Fruit fly (Drosophila melanogaster) whole organism, embryonic: Measurements from ENCODE around the gene CG7551.

Experiments
- BtbVII ChIP-seq: fragments of 200-800 bp; sonication (Bioruptor generic); optimal IDR thresholded peaks from 3 replicates; lab custom pipeline; 2017; ENCODE audit warnings: missing biosample characterization, mild to moderate bottlenecking, missing genetic modification characterization
- CG12155 ChIP-seq: fragments of 200-800 bp; sonication (Bioruptor generic); optimal IDR thresholded peaks from 3 replicates; lab custom pipeline; 2016; ENCODE audit warnings: missing biosample characterization, missing genetic modification characterization
- CG13296 ChIP-seq: fragments of 200-800 bp; sonication (Bioruptor generic); optimal IDR thresholded peaks from 3 replicates; lab custom pipeline; 2018; ENCODE audit warnings: missing biosample characterization, mild to moderate bottlenecking, missing genetic modification characterization
- CG13624 ChIP-seq: fragments of 200-800 bp; sonication (Bioruptor generic); optimal IDR thresholded peaks from 2 replicates; lab custom pipeline; 2016; ENCODE audit warnings: missing biosample characterization, missing genetic modification characterization
- CG14860 ChIP-seq: fragments of 200-800 bp; sonication (Bioruptor generic); IDR thresholded peaks from 3 replicates; pipeline ENCODE4 v1.3.6; 2022; ENCODE audit warnings: missing biosample characterization, missing genetic modification characterization; ENCODE audit not compliant: partially characterized antibody
- CG17328 ChIP-seq: fragments of 200-800 bp; sonication (Bioruptor generic); IDR thresholded peaks from 2 replicates; pipeline ENCODE4 v1.3.6; 2022; ENCODE audit warnings: missing biosample characterization, missing genetic modification characterization
- CG17385 ChIP-seq: fragments of 200-800 bp; sonication (Bioruptor generic); optimal IDR thresholded peaks from 3 replicates; lab custom pipeline; 2018; ENCODE audit warnings: missing biosample characterization, mild to moderate bottlenecking, missing genetic modification characterization
- CG17568 ChIP-seq: fragments of 200-800 bp; sonication (Bioruptor generic); optimal IDR thresholded peaks from 2 replicates; lab custom pipeline; 2018; ENCODE audit warnings: missing biosample characterization, mild to moderate bottlenecking, missing genetic modification characterization, moderate library complexity
- CG1792 ChIP-seq: fragments of 200-800 bp; sonication (Bioruptor generic); optimal IDR thresholded peaks from 2 replicates; lab custom pipeline; 2016; ENCODE audit warnings: missing biosample characterization, missing genetic modification characterization
- CG18764 ChIP-seq: fragments of 200-800 bp; sonication (Bioruptor generic); optimal IDR thresholded peaks from 3 replicates; lab custom pipeline; 2016; ENCODE audit warnings: missing biosample characterization, missing genetic modification characterization
- CG2889 ChIP-seq: fragments of 200-800 bp; sonication (Bioruptor generic); IDR thresholded peaks from 3 replicates; pipeline ENCODE4 v1.3.6; 2022; ENCODE audit warnings: missing biosample characterization, missing genetic modification characterization
- CG4282 ChIP-seq: fragments of 200-800 bp; sonication (Bioruptor generic); optimal IDR thresholded peaks from 2 replicates; lab custom pipeline; 2016; ENCODE audit warnings: missing biosample characterization, missing genetic modification characterization
- CG4404 ChIP-seq: fragments of 200-800 bp; sonication (Bioruptor generic); IDR thresholded peaks from 2 replicates; pipeline ENCODE4 v1.3.6; 2022; ENCODE audit warnings: missing biosample characterization, missing genetic modification characterization
- CG6272 ChIP-seq: fragments of 200-800 bp; sonication (Bioruptor generic); IDR thresholded peaks from 2 replicates; pipeline ENCODE4 v1.3.6; 2022; ENCODE audit warnings: missing biosample characterization, missing genetic modification characterization
- CG7745 ChIP-seq: fragments of 200-800 bp; sonication (Bioruptor generic); optimal IDR thresholded peaks from 2 replicates; lab custom pipeline; 2018; ENCODE audit warnings: missing biosample characterization, mild to moderate bottlenecking, missing genetic modification characterization, moderate library complexity
- CG8089 ChIP-seq: fragments of 200-800 bp; sonication (Bioruptor generic); optimal IDR thresholded peaks from 3 replicates; lab custom pipeline; 2016; ENCODE audit warnings: missing biosample characterization, missing genetic modification characterization
- CG8290 ChIP-seq, 3 experiments: fragments of 200-800 bp; sonication (Bioruptor generic); optimal IDR thresholded peaks; 2 replicates each; lab custom pipeline; 2016 to 2019; ENCODE audit warnings: missing biosample characterization in 3 of 3, missing genetic modification characterization in 3 of 3, mild to moderate bottlenecking in 2 of 3, moderate library complexity in 1 of 3
- CG8478 ChIP-seq: fragments of >200 bp; optimal IDR thresholded peaks from 2 replicates; lab custom pipeline; 2018
- CG9215 ChIP-seq: fragments of 200-800 bp; sonication (Bioruptor generic); IDR thresholded peaks from 2 replicates; pipeline ENCODE4 v1.3.6; 2022; ENCODE audit warnings: missing biosample characterization, missing genetic modification characterization
- Dfd ChIP-seq, 2 experiments: fragments of >200 bp; optimal IDR thresholded peaks; 2 replicates each; lab custom pipeline; 2017; ENCODE audit warnings: missing biosample characterization in 2 of 2, missing genetic modification characterization in 2 of 2
- Doc3 ChIP-seq: fragments of 200-800 bp; sonication (Bioruptor generic); IDR thresholded peaks from 3 replicates; pipeline ENCODE4 v1.3.6; 2022; ENCODE audit warnings: missing biosample characterization, missing genetic modification characterization; ENCODE audit not compliant: partially characterized antibody
- Fer3 ChIP-seq: fragments of 200-800 bp; sonication (Bioruptor generic); optimal IDR thresholded peaks from 2 replicates; lab custom pipeline; 2018; ENCODE audit warnings: missing biosample characterization, mild to moderate bottlenecking, missing genetic modification characterization, moderate library complexity
- Gug ChIP-seq: fragments of 200-800 bp; sonication (Bioruptor generic); IDR thresholded peaks from 4 replicates; pipeline ENCODE4 v1.3.6; 2022; ENCODE audit warnings: missing biosample characterization, missing genetic modification characterization
- H15 ChIP-seq: fragments of 200-800 bp; sonication (Bioruptor generic); IDR thresholded peaks from 3 replicates; pipeline ENCODE4 v1.3.6; 2022; ENCODE audit warnings: missing biosample characterization, missing genetic modification characterization
- Hmr ChIP-seq: fragments of 200-800 bp; sonication (Bioruptor generic); optimal IDR thresholded peaks from 3 replicates; lab custom pipeline; 2017; ENCODE audit warnings: mild to moderate bottlenecking, missing biosample characterization, missing genetic modification reagents, missing genetic modification characterization
- MESR4 ChIP-seq: fragments of 200-800 bp; sonication (Bioruptor generic); optimal IDR thresholded peaks from 2 replicates; lab custom pipeline; 2018; ENCODE audit warnings: missing biosample characterization, mild to moderate bottlenecking, missing genetic modification characterization, moderate library complexity
- NC2β ChIP-seq: fragments of 200-800 bp; sonication (Bioruptor generic); optimal IDR thresholded peaks from 2 replicates; lab custom pipeline; 2016; ENCODE audit warnings: missing biosample characterization, missing genetic modification characterization
- Nf-YA ChIP-seq: fragments of 200-800 bp; sonication (Bioruptor generic); IDR thresholded peaks from 2 replicates; pipeline ENCODE4 v1.3.6; 2022; ENCODE audit warnings: missing biosample characterization, missing genetic modification characterization
- Ravus ChIP-seq: fragments of 200-800 bp; sonication (Bioruptor generic); IDR thresholded peaks from 2 replicates; pipeline ENCODE4 v1.3.6; 2022; ENCODE audit warnings: missing biosample characterization, missing genetic modification characterization
- TFAM ChIP-seq: fragments of 200-800 bp; sonication (Bioruptor generic); optimal IDR thresholded peaks from 2 replicates; lab custom pipeline; 2017; ENCODE audit warnings: missing biosample characterization, missing genetic modification characterization, inconsistent platforms
- ap ChIP-seq: fragments of 200-800 bp; sonication (Bioruptor generic); IDR thresholded peaks from 2 replicates; pipeline ENCODE4 v1.3.6; 2022; ENCODE audit warnings: missing biosample characterization, missing genetic modification characterization
- bcd ChIP-seq: fragments of 200-800 bp; sonication (Bioruptor generic); optimal IDR thresholded peaks from 2 replicates; lab custom pipeline; 2017; ENCODE audit warnings: missing biosample characterization, mild to moderate bottlenecking, missing genetic modification characterization
- cad ChIP-seq: fragments of >200 bp; optimal IDR thresholded peaks from 2 replicates; lab custom pipeline; 2017; ENCODE audit warnings: missing biosample characterization, missing genetic modification characterization
- chm ChIP-seq: fragments of 200-800 bp; sonication (Bioruptor generic); IDR thresholded peaks from 2 replicates; pipeline ENCODE4 v1.3.6; 2022; ENCODE audit warnings: missing biosample characterization, missing genetic modification characterization
- croc ChIP-seq: fragments of 200-800 bp; sonication (Bioruptor generic); conservative IDR thresholded peaks from 3 replicates; pipeline ENCODE4 v1.3.6; 2022; ENCODE audit warnings: missing biosample characterization, missing genetic modification characterization
- da ChIP-seq: fragments of 200-800 bp; sonication (Bioruptor generic); optimal IDR thresholded peaks from 2 replicates; lab custom pipeline; 2016; ENCODE audit warnings: missing biosample characterization, missing genetic modification characterization
- dimm ChIP-seq: fragments of 200-800 bp; sonication (Bioruptor generic); IDR thresholded peaks from 2 replicates; pipeline ENCODE4 v1.3.6; 2022; ENCODE audit warnings: missing biosample characterization, missing genetic modification characterization
- dmrt11E ChIP-seq: fragments of 200-800 bp; sonication (Bioruptor generic); optimal IDR thresholded peaks from 3 replicates; lab custom pipeline; 2018; ENCODE audit warnings: missing biosample characterization, mild to moderate bottlenecking, missing genetic modification characterization, moderate library complexity
- eve ChIP-seq, 2 experiments: fragments of >200 bp; optimal IDR thresholded peaks; 2 replicates each; lab custom pipeline; 2017; ENCODE audit warnings: missing biosample characterization in 2 of 2, missing genetic modification characterization in 2 of 2
- hkb ChIP-seq, 2 experiments: fragments of 200-800 bp in 1 of 2; fragments of >200 bp in 1 of 2; sonication (Bioruptor generic) in 1 of 2; IDR thresholded peaks in 1 of 2; optimal IDR thresholded peaks in 1 of 2; 2 replicates each; pipeline versions ENCODE4 v1.3.6 to Lab custom; 2017 to 2022; ENCODE audit warnings: missing biosample characterization in 1 of 2, missing genetic modification characterization in 1 of 2
- jumu ChIP-seq: fragments of 200-800 bp; sonication (Bioruptor generic); optimal IDR thresholded peaks from 3 replicates; lab custom pipeline; 2016; ENCODE audit warnings: missing biosample characterization, missing genetic modification characterization
- odd ChIP-seq: fragments of 200-800 bp; sonication (Bioruptor generic); optimal IDR thresholded peaks from 2 replicates; lab custom pipeline; 2017; ENCODE audit warnings: missing biosample characterization, mild to moderate bottlenecking, missing genetic modification characterization
- prd ChIP-seq, 3 experiments: fragments of >200 bp in 2 of 3; fragments of 200-800 bp in 1 of 3; sonication (Bioruptor generic) in 1 of 3; optimal IDR thresholded peaks in 2 of 3; IDR thresholded peaks in 1 of 3; 2 replicates in 2 of 3; 3 replicates in 1 of 3; pipeline versions ENCODE4 v1.3.6 to Lab custom; 2017 to 2022; ENCODE audit warnings: missing biosample characterization in 1 of 3, missing genetic modification characterization in 1 of 3
- run ChIP-seq: fragments of 200-800 bp; sonication (Bioruptor generic); optimal IDR thresholded peaks from 3 replicates; lab custom pipeline; 2018; ENCODE audit warnings: missing biosample characterization, mild to moderate bottlenecking, missing genetic modification characterization
- salm ChIP-seq: fragments of 200-800 bp; sonication (Bioruptor generic); optimal IDR thresholded peaks from 2 replicates; lab custom pipeline; 2018; ENCODE audit warnings: missing biosample characterization, mild to moderate bottlenecking, missing genetic modification characterization
- sc ChIP-seq, 3 experiments: fragments of >200 bp in 2 of 3; fragments of 200-800 bp in 1 of 3; sonication (Bioruptor generic) in 1 of 3; optimal IDR thresholded peaks; 2 replicates in 2 of 3; 3 replicates in 1 of 3; lab custom pipeline; 2017; ENCODE audit warnings: mild to moderate bottlenecking in 1 of 3, missing biosample characterization in 1 of 3, missing genetic modification characterization in 1 of 3, missing genetic modification reagents in 1 of 3
- sens ChIP-seq: fragments of 200-800 bp; sonication (Bioruptor generic); peaks from one replicate; lab custom pipeline; 2016; ENCODE audit warnings: missing biosample characterization, missing genetic modification characterization
- stwl ChIP-seq: fragments of 200-800 bp; sonication (Bioruptor generic); optimal IDR thresholded peaks from 3 replicates; lab custom pipeline; 2018; ENCODE audit warnings: missing biosample characterization, mild to moderate bottlenecking, missing genetic modification characterization, moderate library complexity
- tx ChIP-seq: fragments of 200-800 bp; sonication (Bioruptor generic); optimal IDR thresholded peaks from 2 replicates; lab custom pipeline; 2016; ENCODE audit warnings: missing biosample characterization, missing genetic modification characterization
- unpg ChIP-seq: fragments of 200-800 bp; sonication (Bioruptor generic); optimal IDR thresholded peaks from 3 replicates; lab custom pipeline; 2018; ENCODE audit warnings: missing biosample characterization, mild to moderate bottlenecking, missing genetic modification characterization, moderate library complexity

The CG7551 gene

dm6 chr3L:11448935-11449334, 9.4 kb upstream of the CG7551 start (continued):
- TF ChIP-seq CG18764 (GFP tag; lab: Kevin White, UChicago) = peak; percentile 48
- TF ChIP-seq sc (optimal IDR thresholded peaks at IDR 0.05; lab: Kevin White, UChicago) = no peak
- TF ChIP-seq sc (GFP tag; optimal IDR thresholded peaks at IDR 0.05; lab: Kevin White, UChicago) = peak; percentile 31
- no peak for TF ChIP-seq CG8478 (lab: Kevin White, UChicago)
- TF ChIP-seq CG17568 (GFP tag; lab: Kevin White, UChicago) = peak; percentile 11
- peak; percentile 49 for TF ChIP-seq unpg (GFP tag; lab: Kevin White, UChicago)
- no peak for TF ChIP-seq TFAM (GFP tag; lab: Kevin White, UChicago)
- TF ChIP-seq CG9215 (GFP tag; lab: Robert Waterston, UW) = peak; percentile 50; the same call in 1 of the 2 replicates
- peak; percentile 69 for TF ChIP-seq Gug (GFP tag; lab: Robert Waterston, UW)
- no peak for TF ChIP-seq CG4282 (GFP tag; lab: Kevin White, UChicago)
- TF ChIP-seq CG14860 (GFP tag; lab: Robert Waterston, UW) = no peak
- TF ChIP-seq CG1792 (GFP tag; lab: Kevin White, UChicago) = peak; percentile 44
- peak; percentile 21 for TF ChIP-seq CG8089
- peak; percentile 63 for TF ChIP-seq dimm (GFP tag; lab: Robert Waterston, UW)
- TF ChIP-seq stwl (tag; lab: Kevin White, UChicago) = no peak
- peak; percentile 25 for TF ChIP-seq CG17385
- TF ChIP-seq ap (GFP tag; lab: Robert Waterston, UW) = 0 out of 2 replicates have a peak, but pooled peaks have one; percentile 55
- TF ChIP-seq chm (GFP tag; lab: Robert Waterston, UW) = peak; percentile 72
- TF ChIP-seq CG12155 (GFP tag; lab: Kevin White, UChicago) = peak; percentile 21
- TF ChIP-seq CG6272 (GFP tag; lab: Robert Waterston, UW) = 0 out of 2 replicates have a peak, but pooled peaks have one; percentile 45
- TF ChIP-seq jumu (GFP tag; lab: Kevin White, UChicago) = peak; percentile 42
- TF ChIP-seq run = no peak
- TF ChIP-seq prd (optimal IDR thresholded peaks at IDR 0.05; lab: Kevin White, UChicago) = no peak
- TF ChIP-seq prd (GFP tag; IDR thresholded peaks at IDR 0.05; lab: Robert Waterston, UW) = peak; percentile 81
- TF ChIP-seq Ravus (GFP tag; lab: Robert Waterston, UW) = no peak
- TF ChIP-seq cad (GFP tag; lab: Kevin White, UChicago) = no peak
- TF ChIP-seq Doc3 (GFP tag; lab: Robert Waterston, UW) = no peak
- TF ChIP-seq tx (GFP tag; lab: Kevin White, UChicago) = peak; percentile 16
- no peak for TF ChIP-seq salm (tag; lab: Kevin White, UChicago)
- no peak for TF ChIP-seq da (GFP tag; lab: Kevin White, UChicago)
- TF ChIP-seq MESR4 (GFP tag; lab: Kevin White, UChicago) = no peak
- peak; percentile 61 for TF ChIP-seq CG13624 (GFP tag; lab: Kevin White, UChicago)
- TF ChIP-seq Dfd (GFP tag; optimal IDR thresholded peaks at IDR 0.05; lab: Kevin White, UChicago) = no peak
- peak; percentile 47 for TF ChIP-seq Hmr
- no peak for TF ChIP-seq BtbVII (GFP tag; lab: Kevin White, UChicago)
- TF ChIP-seq eve (GFP tag; optimal IDR thresholded peaks at IDR 0.05; lab: Kevin White, UChicago) = peak in 1 of 2 experiments; percentile 51
- TF ChIP-seq CG2889 (GFP tag; lab: Robert Waterston, UW) = peak; percentile 61; the same call in 2 of the 3 replicates
- TF ChIP-seq CG17328 = peak; percentile 84
- TF ChIP-seq CG7745 = no peak
- TF ChIP-seq NC2β (GFP tag; lab: Kevin White, UChicago) = peak; percentile 29
- no peak for TF ChIP-seq hkb (optimal IDR thresholded peaks at IDR 0.05; lab: Kevin White, UChicago)
- peak; percentile 61; the same call in 1 of the 2 replicates for TF ChIP-seq hkb (GFP tag; IDR thresholded peaks at IDR 0.05; lab: Robert Waterston, UW)
- peak; percentile 41; the same call in 2 of the 3 replicates for TF ChIP-seq croc (GFP tag; lab: Robert Waterston, UW)
- peak; percentile 93 for TF ChIP-seq sens (GFP tag; lab: Kevin White, UChicago)
- peak; percentile 58 for TF ChIP-seq CG4404 (GFP tag; lab: Robert Waterston, UW)
- no peak for TF ChIP-seq CG8290 (GFP tag; optimal IDR thresholded peaks at IDR 0.05; lab: Kevin White, UChicago)
- no peak for TF ChIP-seq CG8290 (tag; optimal IDR thresholded peaks at IDR 0.05; lab: Kevin White, UChicago)
- TF ChIP-seq bcd (GFP tag; lab: Kevin White, UChicago) = peak; percentile 47
- peak; percentile 65 for TF ChIP-seq dmrt11E (tag; lab: Kevin White, UChicago)
- TF ChIP-seq CG13296 (GFP tag; lab: Kevin White, UChicago) = no peak
- peak; percentile 32 for TF ChIP-seq odd (GFP tag; lab: Kevin White, UChicago)
- TF ChIP-seq Fer3 (tag; lab: Kevin White, UChicago) = peak; percentile 52
- peak; percentile 52; the same call in 1 of the 3 replicates for TF ChIP-seq H15 (GFP tag; lab: Robert Waterston, UW)
- TF ChIP-seq Nf-YA (GFP tag; lab: Robert Waterston, UW) = no peak
